Worm (Caenorhabditis elegans): ENCODE results near the gene sip-1.

Gene sip-1

DNA sequence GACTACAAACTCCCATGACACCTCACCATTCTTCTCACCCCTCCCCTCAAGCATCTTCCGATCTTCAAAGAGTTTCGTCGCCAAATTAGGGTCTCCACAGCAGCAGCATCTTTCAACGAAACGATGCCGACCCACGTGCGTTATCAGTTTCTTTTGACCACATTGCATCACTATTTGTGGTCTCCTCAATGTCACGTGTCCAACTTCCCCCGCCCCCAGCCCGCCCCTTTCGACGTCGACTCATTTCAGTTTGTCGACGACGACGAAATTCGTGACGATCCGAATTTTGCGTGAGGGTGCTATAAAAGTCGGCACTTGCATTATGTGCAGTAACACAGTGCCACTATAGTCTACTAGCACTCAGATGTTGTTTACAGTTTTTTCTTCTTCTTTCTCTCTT is 27.6 kb upstream of the sip-1 start (continued):
- TF ChIP-seq cebp-2 (GFP tag; IDR thresholded peaks at IDR 0.05) (0 out of 2 replicates have a peak, but pooled peaks have one; percentile 70), ztf-18 (tag; optimal IDR thresholded peaks at IDR 0.05) (no peak), ekl-4 (GFP tag; IDR thresholded peaks at IDR 0.05) (0 out of 2 replicates have a peak, but pooled peaks have one; percentile 29), aptf-3 (GFP tag; IDR thresholded peaks at IDR 0.05) (no peak), efl-1 (GFP tag; optimal IDR thresholded peaks at IDR 0.05) (no peak), egrh-3 (GFP tag; IDR thresholded peaks at IDR 0.05) (peak; percentile 38; the same call in 1 of the 2 replicates), mes-4 (tag; optimal IDR thresholded peaks at IDR 0.05) (no peak), nfya-1 (tag; optimal IDR thresholded peaks at IDR 0.05; ENCODE audit: borderline replicate concordance, insufficient read depth) (no peak), K12H6.12 (tag; optimal IDR thresholded peaks at IDR 0.05) (no peak), dpff-1 (tag; optimal IDR thresholded peaks at IDR 0.05) (no peak), B0019.2 (GFP tag; conservative IDR thresholded peaks at IDR 0.05) (no peak), F52B5.7 (tag; optimal IDR thresholded peaks at IDR 0.05) (no peak), tbp1 (GFP tag; optimal IDR thresholded peaks at IDR 0.05) (peak; percentile 60)

DNA sequence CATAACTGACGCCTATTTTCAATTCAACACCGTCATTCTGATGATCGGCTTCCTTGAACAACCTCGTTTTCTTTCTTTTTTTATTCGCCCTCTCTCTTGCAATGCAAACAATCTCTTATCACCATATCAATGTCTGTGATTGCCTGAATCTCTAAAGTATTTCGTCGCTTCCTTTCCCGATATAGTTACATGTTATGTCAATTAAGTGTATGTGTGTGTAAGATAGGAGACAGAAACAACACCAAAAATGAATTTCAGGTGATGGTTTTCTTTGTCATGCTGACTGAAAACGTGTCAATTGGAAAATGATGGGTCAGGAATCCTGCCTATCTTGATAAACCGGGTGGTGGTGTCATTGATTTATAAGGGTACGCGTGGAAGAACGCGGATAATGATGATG is 26.7 kb upstream of the sip-1 start:
- TF ChIP-seq dox-1 (GFP tag; IDR thresholded peaks at IDR 0.05) (peak; percentile 69), Y56A3A.18 (GFP tag; IDR thresholded peaks at IDR 0.05) (0 out of 2 replicates have a peak, but pooled peaks have one; percentile 42), let-607 (tag; optimal IDR thresholded peaks at IDR 0.05) (peak; percentile 89 to 91), ztf-26 (tag; optimal IDR thresholded peaks at IDR 0.05) (peak; percentile 15), cebp-1 (GFP tag; IDR thresholded peaks at IDR 0.05) (no peak), cebp-1 (tag; optimal IDR thresholded peaks at IDR 0.05) (peak; percentile 69), fkh-3 (tag; optimal IDR thresholded peaks at IDR 0.05) (no peak), mcd-1 (GFP tag; IDR thresholded peaks at IDR 0.05) (no peak), lsl-1 (GFP tag; optimal IDR thresholded peaks at IDR 0.05) (no peak), tbp1 (GFP tag; optimal IDR thresholded peaks at IDR 0.05) (peak; percentile 18), atf-7 (tag; optimal IDR thresholded peaks at IDR 0.05) (peak; percentile 32), rpc-1 (optimal IDR thresholded peaks at IDR 0.05) (no peak), rpc-1 (tag; optimal IDR thresholded peaks at IDR 0.05) (no peak), repo-1 (tag; optimal IDR thresholded peaks at IDR 0.05) (no peak), Y79H2A.3 (GFP tag; conservative IDR thresholded peaks at IDR 0.05) (no peak), lin-54 (GFP tag; optimal IDR thresholded peaks at IDR 0.05) (peak; percentile 5), ztf-22 (GFP tag; optimal IDR thresholded peaks at IDR 0.05) (peak; percentile 78), lin-26 (GFP tag; IDR thresholded peaks at IDR 0.05) (no peak), Y67H2A.10 (GFP tag; conservative IDR thresholded peaks at IDR 0.05) (no peak), K11D2.4 (GFP tag; IDR thresholded peaks at IDR 0.05) (no peak), unc-62 (GFP tag; optimal IDR thresholded peaks at IDR 0.05) (peak; percentile 43), lin-40 (tag; optimal IDR thresholded peaks at IDR 0.05) (peak; percentile 30), ama-1 (optimal IDR thresholded peaks at IDR 0.05) (no peak), ama-1 (GFP tag; optimal IDR thresholded peaks at IDR 0.05) (no peak), snpc-1.1 (tag; optimal IDR thresholded peaks at IDR 0.05; ENCODE audit: insufficient read depth) (no peak), madf-10 (tag; optimal IDR thresholded peaks at IDR 0.05) (peak; percentile 40), attf-5 (GFP tag; optimal IDR thresholded peaks at IDR 0.05) (peak; percentile 24), nhr-80 (tag; optimal IDR thresholded peaks at IDR 0.05) (peak; percentile 96), ets-4 (GFP tag; optimal IDR thresholded peaks at IDR 0.05) (peak; percentile 35), tlf-1 (GFP tag; optimal IDR thresholded peaks at IDR 0.05) (peak; percentile 34), snpc-4 (GFP tag; optimal IDR thresholded peaks at IDR 0.05) (no peak), snpc-4 (tag; optimal IDR thresholded peaks at IDR 0.05) (peak in 3 of 4 experiments; percentile 3 to 62 (median 33))
